Worm (Caenorhabditis elegans) whole organism, L4 larva: ENCODE results near the gene tag-329.

Source experiments
- F10B5.3 ChIP-seq: sonication (generic microtip); optimal IDR thresholded peaks from 2 replicates; lab custom pipeline; 2016; ENCODE audit warnings: mild to moderate bottlenecking, missing genetic modification characterization, missing compliant biosample characterization
- F37D6.2 ChIP-seq: sonication (generic microtip); optimal IDR thresholded peaks from 2 replicates; lab custom pipeline; 2016; ENCODE audit warnings: mild to moderate bottlenecking, missing genetic modification characterization, missing compliant biosample characterization
- F49E8.2 ChIP-seq: sonication (generic microtip); optimal IDR thresholded peaks from 2 replicates; lab custom pipeline; 2016; ENCODE audit warnings: missing compliant biosample characterization, mild to moderate bottlenecking, missing genetic modification characterization, borderline replicate concordance
- T20F7.1 ChIP-seq: fragments of 200-800 bp; sonication (Bioruptor generic); optimal IDR thresholded peaks from 2 replicates; lab custom pipeline; 2018; ENCODE audit warnings: mild to moderate bottlenecking, missing genetic modification characterization, missing compliant biosample characterization
- T26A8.4 ChIP-seq: fragments of 200-800 bp; sonication (Bioruptor generic); IDR thresholded peaks from 2 replicates; pipeline ENCODE4 v1.3.6; 2022; ENCODE audit warnings: missing genetic modification characterization, missing compliant biosample characterization
- Y105C5A.15 ChIP-seq: fragments of 200-800 bp; sonication (Bioruptor generic); IDR thresholded peaks from 2 replicates; pipeline ENCODE4 v1.3.6; 2022; ENCODE audit warnings: missing genetic modification characterization, missing compliant biosample characterization
- Y5F2A.4 ChIP-seq: fragments of 200-800 bp; sonication (Bioruptor generic); optimal IDR thresholded peaks from 2 replicates; lab custom pipeline; 2018; ENCODE audit warnings: mild to moderate bottlenecking, missing genetic modification characterization, missing compliant biosample characterization
- ama-1 ChIP-seq: fragments of 150-350 bp; optimal IDR thresholded peaks from 2 replicates; lab custom pipeline; 2014; ENCODE audit warnings: inconsistent platforms, mixed read lengths
- arid-1 ChIP-seq: fragments of 200-800 bp; sonication (Bioruptor generic); conservative IDR thresholded peaks from 2 replicates; pipeline ENCODE4 v1.3.6; 2022; ENCODE audit warnings: missing genetic modification reagents, missing genetic modification characterization, missing compliant biosample characterization
- ceh-32 ChIP-seq: sonication (generic microtip); optimal IDR thresholded peaks from 2 replicates; lab custom pipeline; 2016; ENCODE audit warnings: mild to moderate bottlenecking, missing genetic modification characterization, missing compliant biosample characterization; ENCODE audit not compliant: poor library complexity
- ceh-44 ChIP-seq: fragments of 200-800 bp; sonication (Bioruptor generic); IDR thresholded peaks from 2 replicates; pipeline ENCODE4 v1.3.6; 2022; ENCODE audit warnings: missing genetic modification reagents, missing genetic modification characterization, missing compliant biosample characterization
- cey-2 ChIP-seq: sonication (generic microtip); optimal IDR thresholded peaks from 3 replicates; lab custom pipeline; 2017; ENCODE audit warnings: missing genetic modification characterization, mild to moderate bottlenecking, missing compliant biosample characterization, antibody characterized with exemption, borderline replicate concordance; ENCODE audit not compliant: insufficient read depth
- ctbp-1 ChIP-seq: fragments of 200-800 bp; sonication (Bioruptor generic); IDR thresholded peaks from 2 replicates; pipeline ENCODE4 v1.3.6; 2022; ENCODE audit warnings: missing genetic modification reagents, missing genetic modification characterization, missing compliant biosample characterization
- daf-12 ChIP-seq: fragments of 150-350 bp; optimal IDR thresholded peaks from 2 replicates; lab custom pipeline; 2014; ENCODE audit warnings: missing biosample characterization, missing genetic modification reagents, missing genetic modification characterization
- daf-16 ChIP-seq, 3 experiments: sonication (generic microtip); optimal IDR thresholded peaks; 2 replicates each; lab custom pipeline; 2016 to 2017; ENCODE audit warnings: missing genetic modification characterization in 3 of 3, missing genetic modification reagents in 3 of 3, mild to moderate bottlenecking in 2 of 3, missing compliant biosample characterization in 2 of 3, missing biosample characterization in 1 of 3, moderate library complexity in 1 of 3
- dmd-8 ChIP-seq: fragments of 200-800 bp; sonication (Bioruptor generic); IDR thresholded peaks from 2 replicates; pipeline ENCODE4 v1.3.6; 2022; ENCODE audit warnings: missing genetic modification characterization, missing compliant biosample characterization
- dpl-1 ChIP-seq: fragments of 150-350 bp; optimal IDR thresholded peaks from 2 replicates; lab custom pipeline; 2014; ENCODE audit warnings: missing biosample characterization, missing genetic modification reagents, missing genetic modification characterization
- duxl-1 ChIP-seq: sonication (generic microtip); optimal IDR thresholded peaks from 2 replicates; lab custom pipeline; 2016; ENCODE audit warnings: mild to moderate bottlenecking, missing genetic modification characterization, moderate library complexity, missing compliant biosample characterization; ENCODE audit not compliant: poor library complexity
- egl-43 ChIP-seq: fragments of 200-800 bp; sonication (Bioruptor generic); IDR thresholded peaks from 2 replicates; pipeline ENCODE4 v1.3.6; 2022; ENCODE audit warnings: missing genetic modification reagents, missing genetic modification characterization, missing compliant biosample characterization
- fkh-10 ChIP-seq: fragments of 150-350 bp; optimal IDR thresholded peaks from 2 replicates; lab custom pipeline; 2014; ENCODE audit warnings: missing biosample characterization, missing genetic modification reagents, missing genetic modification characterization
- gei-8 ChIP-seq: fragments of 200-800 bp; sonication (Bioruptor generic); optimal IDR thresholded peaks from 2 replicates; lab custom pipeline; 2018; ENCODE audit warnings: mild to moderate bottlenecking, missing genetic modification characterization, missing compliant biosample characterization
- hif-1 ChIP-seq, 2 experiments: sonication (generic microtip); optimal IDR thresholded peaks; 2 replicates each; lab custom pipeline; 2016 to 2017; ENCODE audit warnings: missing compliant biosample characterization in 2 of 2, missing genetic modification characterization in 2 of 2, missing genetic modification reagents in 2 of 2, missing genotype in 2 of 2, mild to moderate bottlenecking in 1 of 2
- jun-1 ChIP-seq: fragments of 150-350 bp; optimal IDR thresholded peaks from 2 replicates; lab custom pipeline; 2014; ENCODE audit warnings: missing biosample characterization, missing genetic modification reagents, missing genetic modification characterization
- lin-29 ChIP-seq: fragments of 200-800 bp; sonication (Bioruptor generic); IDR thresholded peaks from 2 replicates; pipeline ENCODE4 v1.3.6; 2022; ENCODE audit warnings: missing genetic modification reagents, missing genetic modification characterization, missing compliant biosample characterization
- lin-38 ChIP-seq: fragments of 200-800 bp; sonication (Bioruptor generic); IDR thresholded peaks from 2 replicates; pipeline ENCODE4 v1.3.6; 2022; ENCODE audit warnings: missing genetic modification reagents, missing genetic modification characterization, missing compliant biosample characterization
- lin-39 ChIP-seq: fragments of 150-350 bp; optimal IDR thresholded peaks from 2 replicates; lab custom pipeline; 2014; ENCODE audit warnings: missing biosample characterization, missing genetic modification reagents, missing genetic modification characterization
- madf-9 ChIP-seq: fragments of 200-800 bp; sonication (Bioruptor generic); conservative IDR thresholded peaks from 2 replicates; pipeline ENCODE4 v1.3.6; 2022; ENCODE audit warnings: missing genetic modification reagents, missing genetic modification characterization, missing compliant biosample characterization
- mdt-29 ChIP-seq: fragments of 200-800 bp; sonication (Bioruptor generic); IDR thresholded peaks from 2 replicates; pipeline ENCODE4 v1.3.6; 2022; ENCODE audit warnings: missing genetic modification reagents, missing genetic modification characterization, missing compliant biosample characterization
- mep-1 ChIP-seq: fragments of 150-350 bp; sonication (generic microtip); optimal IDR thresholded peaks from 3 replicates; lab custom pipeline; 2014; ENCODE audit warnings: missing biosample characterization, missing genetic modification characterization
- mes-2 ChIP-seq: sonication (generic microtip); optimal IDR thresholded peaks from 2 replicates; lab custom pipeline; 2016; ENCODE audit warnings: missing genotype, mild to moderate bottlenecking, missing genetic modification characterization, missing compliant biosample characterization; ENCODE audit not compliant: poor library complexity, severe bottlenecking
- mxl-3 ChIP-seq: fragments of 200-800 bp; sonication (Bioruptor generic); optimal IDR thresholded peaks from 2 replicates; lab custom pipeline; 2018; ENCODE audit warnings: mild to moderate bottlenecking, missing genetic modification characterization, missing compliant biosample characterization
- nhr-102 ChIP-seq: sonication (generic microtip); optimal IDR thresholded peaks from 2 replicates; lab custom pipeline; 2016; ENCODE audit warnings: mild to moderate bottlenecking, missing genetic modification characterization, moderate library complexity, missing compliant biosample characterization
- nhr-11 ChIP-seq: fragments of 150-350 bp; optimal IDR thresholded peaks from 2 replicates; lab custom pipeline; 2014; ENCODE audit warnings: missing biosample characterization, missing genetic modification characterization
- nhr-28 ChIP-seq: fragments of 150-350 bp; optimal IDR thresholded peaks from 2 replicates; lab custom pipeline; 2014; ENCODE audit warnings: missing biosample characterization, missing genetic modification characterization
- nhr-42 ChIP-seq: fragments of 200-800 bp; sonication (Bioruptor generic); IDR thresholded peaks from 2 replicates; pipeline ENCODE4 v1.3.6; 2022; ENCODE audit warnings: missing genetic modification characterization, missing compliant biosample characterization
- nhr-48 ChIP-seq: sonication (generic microtip); optimal IDR thresholded peaks from 2 replicates; lab custom pipeline; 2016; ENCODE audit warnings: mild to moderate bottlenecking, missing genetic modification characterization, missing compliant biosample characterization
- nhr-76 ChIP-seq: fragments of 150-350 bp; optimal IDR thresholded peaks from 2 replicates; lab custom pipeline; 2014; ENCODE audit warnings: missing biosample characterization, missing genetic modification characterization
- nhr-77 ChIP-seq: fragments of 150-350 bp; optimal IDR thresholded peaks from 2 replicates; lab custom pipeline; 2014; ENCODE audit warnings: missing biosample characterization, missing genetic modification characterization
- pha-4 ChIP-seq, 2 experiments: fragments of 150-350 bp in 1 of 2; fragments of 200-800 bp in 1 of 2; sonication (Bioruptor generic) in 1 of 2; IDR thresholded peaks in 1 of 2; optimal IDR thresholded peaks in 1 of 2; 2 replicates each; pipeline versions ENCODE4 v1.3.6 to Lab custom; 2014 to 2022; ENCODE audit warnings: missing genetic modification characterization in 2 of 2, missing genetic modification reagents in 2 of 2, missing biosample characterization in 1 of 2, missing compliant biosample characterization in 1 of 2
- php-3 ChIP-seq: fragments of 200-800 bp; sonication (Bioruptor generic); IDR thresholded peaks from 2 replicates; pipeline ENCODE4 v1.3.6; 2022; ENCODE audit warnings: missing genetic modification reagents, missing genetic modification characterization, missing compliant biosample characterization
- pqm-1 ChIP-seq: sonication (generic microtip); optimal IDR thresholded peaks from 2 replicates; lab custom pipeline; 2017; ENCODE audit warnings: missing biosample characterization, missing genetic modification characterization
- saeg-2 ChIP-seq: fragments of 200-800 bp; sonication (Bioruptor generic); IDR thresholded peaks from 2 replicates; pipeline ENCODE4 v1.3.6; 2022; ENCODE audit warnings: missing genetic modification reagents, missing genetic modification characterization, missing compliant biosample characterization
- sdz-12 ChIP-seq: fragments of 200-800 bp; sonication (Bioruptor generic); optimal IDR thresholded peaks from 2 replicates; lab custom pipeline; 2018; ENCODE audit warnings: mild to moderate bottlenecking, missing genetic modification characterization, missing compliant biosample characterization
- skn-1 ChIP-seq: fragments of 150-350 bp; optimal IDR thresholded peaks from 2 replicates; lab custom pipeline; 2014; ENCODE audit warnings: missing biosample characterization, missing genetic modification characterization
- snpc-4 ChIP-seq: fragments of 150-350 bp; optimal IDR thresholded peaks from 2 replicates; lab custom pipeline; 2014; ENCODE audit warnings: missing biosample characterization, missing genetic modification characterization
- spr-1 ChIP-seq: sonication (generic microtip); optimal IDR thresholded peaks from 2 replicates; lab custom pipeline; 2016; ENCODE audit warnings: mild to moderate bottlenecking, missing genetic modification characterization, missing compliant biosample characterization
- unc-130 ChIP-seq: sonication (generic microtip); optimal IDR thresholded peaks from 2 replicates; lab custom pipeline; 2016; ENCODE audit warnings: missing genetic modification reagents, missing genetic modification characterization, missing compliant biosample characterization
- unc-39 ChIP-seq: sonication (generic microtip); optimal IDR thresholded peaks from 2 replicates; lab custom pipeline; 2017; ENCODE audit warnings: missing biosample characterization, missing genetic modification characterization
- zag-1 ChIP-seq: fragments of 150-350 bp; optimal IDR thresholded peaks from 2 replicates; lab custom pipeline; 2014; ENCODE audit warnings: missing biosample characterization, missing genetic modification characterization
- zip-11 ChIP-seq: fragments of 200-800 bp; sonication (Bioruptor generic); IDR thresholded peaks from 2 replicates; pipeline ENCODE4 v1.3.6; 2022; ENCODE audit warnings: missing genetic modification characterization, missing compliant biosample characterization
- ztf-7 ChIP-seq: fragments of 150-350 bp; optimal IDR thresholded peaks from 2 replicates; lab custom pipeline; 2014; ENCODE audit warnings: missing biosample characterization, missing genetic modification characterization

Gene tag-329

DNA sequence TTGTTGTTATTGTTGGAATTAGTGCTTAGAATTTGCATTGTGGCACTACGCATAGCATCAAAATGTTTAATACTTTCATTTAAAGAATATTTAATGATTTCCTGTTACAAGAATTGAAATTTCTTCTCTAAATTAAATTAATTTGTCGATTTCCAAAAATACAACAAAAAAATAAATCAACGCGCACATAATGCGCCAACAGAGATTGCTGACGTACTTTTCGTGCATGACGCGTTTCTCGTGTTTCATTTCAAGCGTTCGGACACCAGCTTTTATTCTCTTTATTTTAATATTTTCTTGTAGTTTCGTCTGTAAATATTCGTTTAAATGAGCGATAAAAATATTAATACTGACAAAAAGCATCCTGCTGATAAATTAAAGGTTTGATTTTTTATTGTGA is 21.1 kb upstream of the tag-329 start, which contains the start of gene eif-2Bdelta (continued):
- TF ChIP-seq mes-2 = peak; percentile 60
- peak; percentile 47 for TF ChIP-seq lin-38
- TF ChIP-seq pha-4 (GFP tag; IDR thresholded peaks at IDR 0.05; lab: Robert Waterston, UW) = no peak
- no peak for TF ChIP-seq pha-4 (tag; optimal IDR thresholded peaks at IDR 0.05; lab: Kevin White, UChicago)
- TF ChIP-seq nhr-11 = no peak
- TF ChIP-seq sdz-12 = no peak
- TF ChIP-seq cey-2 = no peak
- TF ChIP-seq spr-1 = no peak
- TF ChIP-seq skn-1 (tag; lab: Kevin White, UChicago) = no peak
- no peak for TF ChIP-seq lin-29 (GFP tag; lab: Robert Waterston, UW)
- TF ChIP-seq ceh-32 (tag; lab: Kevin White, UChicago) = no peak
- no peak for TF ChIP-seq Y5F2A.4 (GFP tag; lab: Kevin White, UChicago)
- TF ChIP-seq nhr-102 (tag; lab: Kevin White, UChicago) = peak; percentile 49
- no peak for TF ChIP-seq T26A8.4 (GFP tag; lab: Robert Waterston, UW)
- TF ChIP-seq ztf-7 (tag; lab: Kevin White, UChicago) = peak; percentile 23
- TF ChIP-seq php-3 (GFP tag; lab: Robert Waterston, UW) = no peak
- TF ChIP-seq F49E8.2 (tag; lab: Kevin White, UChicago) = no peak
- no peak for TF ChIP-seq jun-1 (tag; lab: Kevin White, UChicago)
- TF ChIP-seq nhr-28 (tag; lab: Kevin White, UChicago) = no peak
- TF ChIP-seq zag-1 (tag; lab: Kevin White, UChicago) = no peak
- TF ChIP-seq nhr-77 (tag; lab: Kevin White, UChicago) = no peak
- TF ChIP-seq mdt-29 = no peak
- no peak for TF ChIP-seq daf-16 (GFP tag; optimal IDR thresholded peaks at IDR 0.05; lab: Kevin White, UChicago)
- TF ChIP-seq daf-16 (tag; optimal IDR thresholded peaks at IDR 0.05; lab: Kevin White, UChicago) = peak; percentile 46
- TF ChIP-seq egl-43 (GFP tag; lab: Robert Waterston, UW) = no peak
- no peak for TF ChIP-seq Y105C5A.15
- no peak for TF ChIP-seq F37D6.2 (tag; lab: Kevin White, UChicago)
- no peak for TF ChIP-seq ctbp-1 (GFP tag; lab: Robert Waterston, UW)
- TF ChIP-seq nhr-48 (tag; lab: Kevin White, UChicago) = peak; percentile 18
- no peak for TF ChIP-seq daf-12 (tag; lab: Kevin White, UChicago)
- TF ChIP-seq T20F7.1 (GFP tag; lab: Kevin White, UChicago) = no peak
- TF ChIP-seq saeg-2 (GFP tag; lab: Robert Waterston, UW) = no peak
- TF ChIP-seq arid-1 (GFP tag; lab: Robert Waterston, UW) = 0 out of 2 replicates have a peak, but pooled peaks have one; percentile 10
- TF ChIP-seq ceh-44 (GFP tag; lab: Robert Waterston, UW) = no peak
- no peak for TF ChIP-seq zip-11 (GFP tag; lab: Robert Waterston, UW)
- peak; percentile 69 for TF ChIP-seq dpl-1 (GFP tag; lab: Kevin White, UChicago)
- no peak for TF ChIP-seq nhr-42 (GFP tag; lab: Robert Waterston, UW)
- no peak for TF ChIP-seq lin-39 (tag; lab: Kevin White, UChicago)
- TF ChIP-seq snpc-4 (tag; lab: Kevin White, UChicago) = no peak
- no peak for TF ChIP-seq unc-130 (GFP tag; lab: Kevin White, UChicago)
- no peak for TF ChIP-seq madf-9 (GFP tag; lab: Robert Waterston, UW)
- TF ChIP-seq pqm-1 = no peak
- no peak for TF ChIP-seq hif-1 (tag; optimal IDR thresholded peaks at IDR 0.05; lab: Kevin White, UChicago)
- TF ChIP-seq F10B5.3 (tag; lab: Kevin White, UChicago) = no peak
- TF ChIP-seq mep-1 (tag; lab: Kevin White, UChicago) = peak; percentile 36
- TF ChIP-seq fkh-10 (GFP tag; lab: Kevin White, UChicago) = no peak
- TF ChIP-seq unc-39 (tag; lab: Kevin White, UChicago) = no peak
- no peak for TF ChIP-seq dmd-8
- no peak for TF ChIP-seq mxl-3 (GFP tag; lab: Kevin White, UChicago)
- TF ChIP-seq nhr-76 (tag; lab: Kevin White, UChicago) = no peak
- TF ChIP-seq gei-8 = no peak
- peak; percentile 7 for TF ChIP-seq duxl-1
- no peak for TF ChIP-seq ama-1 (lab: Kevin White, UChicago)
